Fruit fly (Drosophila melanogaster) whole organism, embryonic: ENCODE data around the gene CG15773.

Experiments used
- Abd-B ChIP-seq: fragments of 200-800 bp; sonication (Bioruptor generic); optimal IDR thresholded peaks from 2 replicates; lab custom pipeline; 2018; ENCODE audit warnings: missing biosample characterization, mild to moderate bottlenecking, missing genetic modification characterization, moderate library complexity
- Ada2b ChIP-seq: fragments of 200-800 bp; sonication (Bioruptor generic); IDR thresholded peaks from 2 replicates; pipeline ENCODE4 v1.3.6; 2022; ENCODE audit warnings: missing biosample characterization, missing genetic modification characterization
- CG10979 ChIP-seq: fragments of 200-800 bp; sonication (Bioruptor generic); optimal IDR thresholded peaks from 2 replicates; lab custom pipeline; 2018; ENCODE audit warnings: missing biosample characterization, mild to moderate bottlenecking, missing genetic modification characterization, moderate library complexity
- CG11085 ChIP-seq: fragments of 200-800 bp; sonication (Bioruptor generic); IDR thresholded peaks from 2 replicates; pipeline ENCODE4 v1.3.6; 2022; ENCODE audit warnings: missing biosample characterization, missing genetic modification characterization
- CG13424 ChIP-seq: fragments of 200-800 bp; sonication (Bioruptor generic); optimal IDR thresholded peaks from 2 replicates; lab custom pipeline; 2019; ENCODE audit warnings: missing biosample characterization, mild to moderate bottlenecking, missing genetic modification characterization, moderate library complexity
- CG13624 ChIP-seq: fragments of 200-800 bp; sonication (Bioruptor generic); optimal IDR thresholded peaks from 2 replicates; lab custom pipeline; 2016; ENCODE audit warnings: missing biosample characterization, missing genetic modification characterization
- CG14667 ChIP-seq: fragments of 200-800 bp; sonication (Bioruptor generic); IDR thresholded peaks from 2 replicates; pipeline ENCODE4 v1.3.6; 2022; ENCODE audit warnings: missing biosample characterization, missing genetic modification characterization
- CG18764 ChIP-seq: fragments of 200-800 bp; sonication (Bioruptor generic); optimal IDR thresholded peaks from 3 replicates; lab custom pipeline; 2016; ENCODE audit warnings: missing biosample characterization, missing genetic modification characterization
- CG2129 ChIP-seq: fragments of 200-800 bp; sonication (Bioruptor generic); IDR thresholded peaks from 2 replicates; pipeline ENCODE4 v1.3.6; 2022; ENCODE audit warnings: missing biosample characterization, missing genetic modification characterization; ENCODE audit not compliant: partially characterized antibody
- CG31224 ChIP-seq: fragments of 200-800 bp; sonication (Bioruptor generic); IDR thresholded peaks from 2 replicates; pipeline ENCODE4 v1.3.6; 2022; ENCODE audit warnings: missing biosample characterization, missing genetic modification characterization
- CG31365 ChIP-seq: fragments of 200-800 bp; sonication (Bioruptor generic); optimal IDR thresholded peaks from 2 replicates; lab custom pipeline; 2018; ENCODE audit warnings: missing biosample characterization, mild to moderate bottlenecking, missing genetic modification characterization
- CG3726 ChIP-seq: fragments of 200-800 bp; sonication (Bioruptor generic); IDR thresholded peaks from 3 replicates; pipeline ENCODE4, ENCODE4 v1.3.6; 2022; ENCODE audit warnings: missing biosample characterization, missing genetic modification characterization
- CG4404 ChIP-seq: fragments of 200-800 bp; sonication (Bioruptor generic); IDR thresholded peaks from 2 replicates; pipeline ENCODE4 v1.3.6; 2022; ENCODE audit warnings: missing biosample characterization, missing genetic modification characterization
- CG5953 ChIP-seq: fragments of 200-800 bp; sonication (Bioruptor generic); IDR thresholded peaks from 2 replicates; pipeline ENCODE4 v1.3.6; 2022; ENCODE audit warnings: missing biosample characterization, missing genetic modification characterization
- CG8359 ChIP-seq: fragments of 200-800 bp; sonication (Bioruptor generic); optimal IDR thresholded peaks from 2 replicates; lab custom pipeline; 2017; ENCODE audit warnings: missing biosample characterization, mild to moderate bottlenecking, missing genetic modification characterization, borderline replicate concordance
- Dp ChIP-seq: fragments of 200-800 bp; sonication (Bioruptor generic); optimal IDR thresholded peaks from 2 replicates; lab custom pipeline; 2018; ENCODE audit warnings: missing biosample characterization, mild to moderate bottlenecking, missing genetic modification characterization, moderate library complexity
- Fer2 ChIP-seq: fragments of 200-800 bp; sonication (Bioruptor generic); optimal IDR thresholded peaks from 2 replicates; lab custom pipeline; 2018; ENCODE audit warnings: missing biosample characterization, mild to moderate bottlenecking, missing genetic modification characterization, moderate library complexity
- H2.0 ChIP-seq: fragments of 200-800 bp; sonication (Bioruptor generic); IDR thresholded peaks from 2 replicates; pipeline ENCODE4 v1.3.6; 2022; ENCODE audit warnings: missing biosample characterization, missing genetic modification characterization
- Hr78 ChIP-seq, 2 experiments: fragments of 200-800 bp in 1 of 2; fragments of >200 bp in 1 of 2; sonication (Bioruptor generic) in 1 of 2; optimal IDR thresholded peaks; 2 replicates each; lab custom pipeline; 2017 to 2019; ENCODE audit warnings: missing biosample characterization in 2 of 2, missing genetic modification characterization in 2 of 2, mild to moderate bottlenecking in 1 of 2, moderate library complexity in 1 of 2
- MESR4 ChIP-seq: fragments of 200-800 bp; sonication (Bioruptor generic); optimal IDR thresholded peaks from 2 replicates; lab custom pipeline; 2018; ENCODE audit warnings: missing biosample characterization, mild to moderate bottlenecking, missing genetic modification characterization, moderate library complexity
- MTF-1 ChIP-seq: fragments of 200-800 bp; sonication (Bioruptor generic); optimal IDR thresholded peaks from 2 replicates; lab custom pipeline; 2018; ENCODE audit warnings: missing biosample characterization, mild to moderate bottlenecking, missing genetic modification characterization, borderline replicate concordance
- Max ChIP-seq: fragments of 200-800 bp; sonication (Bioruptor generic); optimal IDR thresholded peaks from 2 replicates; lab custom pipeline; 2016; ENCODE audit warnings: missing biosample characterization, mild to moderate bottlenecking, missing genetic modification characterization
- NFAT ChIP-seq: fragments of 200-800 bp; sonication (Bioruptor generic); IDR thresholded peaks from 2 replicates; pipeline ENCODE4 v1.3.6; 2022; ENCODE audit warnings: missing biosample characterization, missing genetic modification characterization
- PHDP ChIP-seq: fragments of 200-800 bp; sonication (Bioruptor generic); optimal IDR thresholded peaks from 3 replicates; lab custom pipeline; 2018; ENCODE audit warnings: missing biosample characterization, mild to moderate bottlenecking, missing genetic modification characterization, moderate library complexity
- Scr ChIP-seq: fragments of 200-800 bp; sonication (Bioruptor generic); IDR thresholded peaks from 2 replicates; pipeline ENCODE4 v1.3.6; 2022; ENCODE audit warnings: missing biosample characterization, missing genetic modification characterization; ENCODE audit not compliant: partially characterized antibody
- Sry-β ChIP-seq: fragments of 200-800 bp; sonication (Bioruptor generic); optimal IDR thresholded peaks from 2 replicates; lab custom pipeline; 2018; ENCODE audit warnings: missing biosample characterization, mild to moderate bottlenecking, missing genetic modification characterization, moderate library complexity
- Stat92E ChIP-seq, 3 experiments: fragments of >200 bp in 2 of 3; fragments of 200-800 bp in 1 of 3; sonication (Bioruptor generic) in 1 of 3; optimal IDR thresholded peaks; 2 replicates each; lab custom pipeline; 2017 to 2019; ENCODE audit warnings: missing biosample characterization in 3 of 3, missing genetic modification characterization in 3 of 3, mild to moderate bottlenecking in 1 of 3, moderate library complexity in 1 of 3
- ab ChIP-seq: fragments of 200-800 bp; sonication (Bioruptor generic); optimal IDR thresholded peaks from 2 replicates; lab custom pipeline; 2016; ENCODE audit warnings: missing biosample characterization, missing genetic modification characterization
- crol ChIP-seq: fragments of 200-800 bp; sonication (Bioruptor generic); IDR thresholded peaks from 2 replicates; pipeline ENCODE4 v1.3.6; 2022; ENCODE audit warnings: missing biosample characterization, missing genetic modification characterization
- crp ChIP-seq, 2 experiments: fragments of 200-800 bp; sonication (Bioruptor generic); optimal IDR thresholded peaks; 2 replicates in 1 of 2; 3 replicates in 1 of 2; lab custom pipeline; 2017; ENCODE audit warnings: missing biosample characterization in 2 of 2, missing genetic modification characterization in 2 of 2, mild to moderate bottlenecking in 1 of 2, moderate library complexity in 1 of 2
- esg ChIP-seq: fragments of 200-800 bp; sonication (Bioruptor generic); conservative IDR thresholded peaks from 2 replicates; pipeline ENCODE4 v1.3.6; 2022; ENCODE audit warnings: missing biosample characterization, missing genetic modification characterization
- eve ChIP-seq, 2 experiments: fragments of >200 bp; optimal IDR thresholded peaks; 2 replicates each; lab custom pipeline; 2017; ENCODE audit warnings: missing biosample characterization in 2 of 2, missing genetic modification characterization in 2 of 2
- fd3F ChIP-seq: fragments of 200-800 bp; sonication (Bioruptor generic); optimal IDR thresholded peaks from 2 replicates; lab custom pipeline; 2018; ENCODE audit warnings: missing biosample characterization, mild to moderate bottlenecking, missing genetic modification characterization, moderate library complexity
- grn ChIP-seq: fragments of 200-800 bp; sonication (Bioruptor generic); optimal IDR thresholded peaks from 3 replicates; lab custom pipeline; 2017; ENCODE audit warnings: missing biosample characterization, missing genetic modification characterization
- her ChIP-seq: fragments of 200-800 bp; sonication (Bioruptor generic); optimal IDR thresholded peaks from 2 replicates; lab custom pipeline; 2016; ENCODE audit warnings: missing biosample characterization, missing genetic modification characterization
- insv ChIP-seq, 2 experiments: fragments of 200-800 bp; sonication (Bioruptor generic); optimal IDR thresholded peaks; 3 replicates each; lab custom pipeline; 2016 to 2018; ENCODE audit warnings: missing biosample characterization in 2 of 2, missing genetic modification characterization in 2 of 2
- kay ChIP-seq: fragments of 200-800 bp; sonication (Bioruptor generic); optimal IDR thresholded peaks from 2 replicates; lab custom pipeline; 2016; ENCODE audit warnings: missing biosample characterization, missing genetic modification characterization
- luna ChIP-seq: fragments of 200-800 bp; sonication (Bioruptor generic); optimal IDR thresholded peaks from 2 replicates; lab custom pipeline; 2016; ENCODE audit warnings: missing biosample characterization, missing genetic modification characterization
- nerfin-1 ChIP-seq: fragments of 200-800 bp; sonication (Bioruptor generic); optimal IDR thresholded peaks from 3 replicates; lab custom pipeline; 2019; ENCODE audit warnings: missing biosample characterization, mild to moderate bottlenecking, missing genetic modification characterization, moderate library complexity
- peb ChIP-seq: fragments of 200-800 bp; sonication (Bioruptor generic); IDR thresholded peaks from 2 replicates; pipeline ENCODE4 v1.3.6; 2022; ENCODE audit warnings: missing biosample characterization, missing genetic modification characterization
- sc ChIP-seq, 3 experiments: fragments of >200 bp in 2 of 3; fragments of 200-800 bp in 1 of 3; sonication (Bioruptor generic) in 1 of 3; optimal IDR thresholded peaks; 2 replicates in 2 of 3; 3 replicates in 1 of 3; lab custom pipeline; 2017; ENCODE audit warnings: mild to moderate bottlenecking in 1 of 3, missing biosample characterization in 1 of 3, missing genetic modification characterization in 1 of 3, missing genetic modification reagents in 1 of 3
- slbo ChIP-seq: fragments of 200-800 bp; sonication (Bioruptor generic); IDR thresholded peaks from 2 replicates; pipeline ENCODE4 v1.3.6; 2022; ENCODE audit warnings: missing biosample characterization, missing genetic modification characterization
- stc ChIP-seq: fragments of 200-800 bp; sonication (Bioruptor generic); IDR thresholded peaks from 2 replicates; pipeline ENCODE4 v1.3.6; 2022; ENCODE audit warnings: missing biosample characterization, missing genetic modification characterization
- tin ChIP-seq: fragments of 200-800 bp; sonication (Bioruptor generic); optimal IDR thresholded peaks from 3 replicates; lab custom pipeline; 2016; ENCODE audit warnings: missing biosample characterization, missing genetic modification characterization
- trem ChIP-seq: fragments of 200-800 bp; optimal IDR thresholded peaks from 3 replicates; lab custom pipeline; 2019; ENCODE audit warnings: missing biosample characterization, mild to moderate bottlenecking, missing genetic modification characterization, moderate library complexity
- wek ChIP-seq: fragments of 200-800 bp; sonication (Bioruptor generic); optimal IDR thresholded peaks from 3 replicates; lab custom pipeline; 2018; ENCODE audit warnings: missing biosample characterization, mild to moderate bottlenecking, missing genetic modification characterization, moderate library complexity
- z ChIP-seq: fragments of 200-800 bp; sonication (Bioruptor generic); IDR thresholded peaks from 3 replicates; pipeline ENCODE4 v1.3.6; 2022; ENCODE audit warnings: missing biosample characterization, missing genetic modification characterization

Gene CG15773

dm6 chrX:5745840-5746815 lies 13.6 kb downstream of the CG15773 start (continued):
- TF ChIP-seq esg (GFP tag; lab: Robert Waterston, UW) (peak; percentile 77), trem (tag; lab: Kevin White, UChicago) (peak; percentile 48), CG18764 (GFP tag; lab: Kevin White, UChicago) (no peak), CG13624 (GFP tag; lab: Kevin White, UChicago) (peak; percentile 53), sc (optimal IDR thresholded peaks at IDR 0.05; lab: Kevin White, UChicago) (no peak), sc (GFP tag; optimal IDR thresholded peaks at IDR 0.05; lab: Kevin White, UChicago) (peak; percentile 18), CG31224 (GFP tag; lab: Robert Waterston, UW) (peak; percentile 56), Scr (GFP tag; lab: Robert Waterston, UW) (0 out of 2 replicates have a peak, but pooled peaks have one; percentile 6), CG2129 (GFP tag; lab: Robert Waterston, UW) (no peak), grn (GFP tag; lab: Kevin White, UChicago) (no peak), ab (GFP tag; lab: Kevin White, UChicago) (peak; percentile 75), crol (GFP tag; lab: Robert Waterston, UW) (peak; percentile 87), stc (peak; percentile 71), H2.0 (GFP tag; lab: Robert Waterston, UW) (peak; percentile 84), eve (GFP tag; optimal IDR thresholded peaks at IDR 0.05; lab: Kevin White, UChicago) (no peak), NFAT (GFP tag; lab: Robert Waterston, UW) (peak; percentile 83), tin (GFP tag; lab: Kevin White, UChicago) (peak; percentile 42), PHDP (tag; lab: Kevin White, UChicago) (peak; percentile 82), kay (GFP tag; lab: Kevin White, UChicago) (no peak), wek (peak; percentile 40), CG8359 (GFP tag; lab: Kevin White, UChicago) (no peak), Abd-B (peak; percentile 65), CG3726 (GFP tag; lab: Robert Waterston, UW) (peak; percentile 57; the same call in 1 of the 3 replicates), her (GFP tag; lab: Kevin White, UChicago) (no peak), Sry-β (GFP tag; lab: Kevin White, UChicago) (no peak), Dp (GFP tag; lab: Kevin White, UChicago) (peak; percentile 81), CG5953 (GFP tag; lab: Robert Waterston, UW) (peak; percentile 68), insv (GFP tag; optimal IDR thresholded peaks at IDR 0.05; lab: Kevin White, UChicago) (no peak), luna (no peak), nerfin-1 (tag; lab: Kevin White, UChicago) (peak; percentile 66), peb (GFP tag; lab: Robert Waterston, UW) (no peak), Stat92E (GFP tag; optimal IDR thresholded peaks at IDR 0.05; lab: Kevin White, UChicago) (no peak), CG11085 (GFP tag; lab: Robert Waterston, UW) (peak; percentile 50), Hr78 (GFP tag; optimal IDR thresholded peaks at IDR 0.05; lab: Kevin White, UChicago) (peak in 1 of 2 experiments; percentile 30), slbo (GFP tag; lab: Robert Waterston, UW) (peak; percentile 82), Ada2b (peak; percentile 74), MTF-1 (peak; percentile 22), MESR4 (peak; percentile 55), CG31365 (peak; percentile 21), CG10979 (tag; lab: Kevin White, UChicago) (peak; percentile 61), fd3F (GFP tag; lab: Kevin White, UChicago) (peak; percentile 48), CG4404 (GFP tag; lab: Robert Waterston, UW) (peak; percentile 66), crp (GFP tag; optimal IDR thresholded peaks at IDR 0.05; lab: Kevin White, UChicago) (no peak), Fer2 (tag; lab: Kevin White, UChicago) (peak; percentile 68), CG14667 (peak; percentile 47), Max (GFP tag; lab: Kevin White, UChicago) (peak; percentile 45), CG13424 (peak; percentile 82), z (GFP tag; lab: Robert Waterston, UW) (no peak)
